Worm (Caenorhabditis elegans): ENCODE data around the gene ooc-3.

ce11 chrII:11471916-11472315 lies 23.2 kb downstream of the ooc-3 start, which contains the start of gene mfn-1:
- TF ChIP-seq tbx-37 (GFP tag; conservative IDR thresholded peaks at IDR 0.05) (no peak), flt-1 (GFP tag; IDR thresholded peaks at IDR 0.05) (no peak), tbx-11 (GFP tag; IDR thresholded peaks at IDR 0.05) (no peak), ama-1 (optimal IDR thresholded peaks at IDR 0.05) (no peak), tra-4 (tag; optimal IDR thresholded peaks at IDR 0.05) (no peak), scrt-1 (GFP tag; IDR thresholded peaks at IDR 0.05) (no peak), sea-1 (GFP tag; conservative IDR thresholded peaks at IDR 0.05) (no peak), ceh-36 (tag; optimal IDR thresholded peaks at IDR 0.05) (no peak), hmg-4 (GFP tag; optimal IDR thresholded peaks at IDR 0.05) (no peak), hnd-1 (tag; optimal IDR thresholded peaks at IDR 0.05) (no peak)

All from whole organism, early embryonic.